Worm (Caenorhabditis elegans): ENCODE measurements around the gene nhr-95.

nhr-95 gene

DNA sequence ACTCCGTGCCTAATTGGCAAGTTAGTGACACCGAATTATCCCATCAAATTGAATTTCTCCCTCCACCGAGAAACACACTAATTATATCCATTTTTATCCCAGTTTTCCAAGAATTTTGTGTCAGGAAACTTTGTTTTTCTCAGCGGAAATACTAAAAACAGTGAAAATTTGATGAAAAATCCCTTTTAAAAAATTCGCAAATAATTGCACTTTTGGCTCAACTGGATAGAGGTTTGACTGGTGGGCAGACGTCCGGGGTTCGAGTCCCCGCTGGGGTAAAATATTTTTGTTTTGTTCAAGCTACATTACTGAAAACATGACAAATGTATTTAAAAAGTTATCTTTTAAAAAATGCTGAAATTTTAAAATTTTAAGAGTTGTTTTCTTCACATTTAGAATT lies 24.4 kb downstream of the nhr-95 start:
- TF ChIP-seq egl-27 (tag; optimal IDR thresholded peaks at IDR 0.05) (no peak), nhr-237 (tag; optimal IDR thresholded peaks at IDR 0.05) (no peak), elt-2 (tag; optimal IDR thresholded peaks at IDR 0.05) (no peak), hmg-11 (tag; optimal IDR thresholded peaks at IDR 0.05) (no peak), unc-62 (GFP tag; optimal IDR thresholded peaks at IDR 0.05) (no peak), pha-4 (tag; optimal IDR thresholded peaks at IDR 0.05) (no peak), zag-1 (tag; optimal IDR thresholded peaks at IDR 0.05) (no peak), nhr-43 (tag; optimal IDR thresholded peaks at IDR 0.05; ENCODE audit: poor library complexity, severe bottlenecking) (no peak), tbx-2 (tag; optimal IDR thresholded peaks at IDR 0.05) (no peak), ceh-28 (tag; optimal IDR thresholded peaks at IDR 0.05) (no peak), ZK546.5 (tag; optimal IDR thresholded peaks at IDR 0.05) (no peak), ztf-4 (tag; optimal IDR thresholded peaks at IDR 0.05) (no peak), fkh-2 (tag; optimal IDR thresholded peaks at IDR 0.05) (no peak), nhr-76 (tag; optimal IDR thresholded peaks at IDR 0.05) (no peak), mml-1 (tag; optimal IDR thresholded peaks at IDR 0.05) (no peak), nfya-1 (tag; optimal IDR thresholded peaks at IDR 0.05; ENCODE audit: insufficient read depth) (no peak), skn-1 (tag; optimal IDR thresholded peaks at IDR 0.05) (no peak), fkh-10 (GFP tag; optimal IDR thresholded peaks at IDR 0.05) (no peak), snpc-4 (tag; optimal IDR thresholded peaks at IDR 0.05) (no peak)

DNA sequence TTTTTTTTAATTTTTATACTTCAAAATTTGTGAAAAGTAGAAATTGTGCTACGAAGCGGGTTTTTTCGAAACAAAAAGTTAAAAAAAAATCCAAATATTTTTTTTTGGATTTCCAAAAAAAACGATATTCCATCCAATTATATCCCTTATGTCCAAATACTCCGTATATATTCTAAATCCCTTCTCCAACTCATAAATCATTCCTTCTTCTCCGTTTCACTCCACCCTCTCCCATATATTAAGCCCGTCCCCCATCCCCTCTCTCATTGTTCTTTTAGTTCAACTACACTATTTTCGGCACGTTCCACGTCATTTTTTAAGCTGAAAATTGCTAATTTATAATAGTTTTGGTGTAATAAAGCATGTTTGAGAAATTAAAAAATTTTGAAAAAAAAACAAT lies 24.8 kb downstream of the nhr-95 start:
- no peak for TF ChIP-seq nhr-67 (tag; optimal IDR thresholded peaks at IDR 0.05)
- no peak for TF ChIP-seq elt-1 (tag; optimal IDR thresholded peaks at IDR 0.05)
- no peak for TF ChIP-seq unc-39 (tag; optimal IDR thresholded peaks at IDR 0.05)
- TF ChIP-seq nhr-25 (tag; optimal IDR thresholded peaks at IDR 0.05) = no peak
- TF ChIP-seq nhr-23 (tag; optimal IDR thresholded peaks at IDR 0.05) = no peak
- no peak for TF ChIP-seq egl-5 (tag; optimal IDR thresholded peaks at IDR 0.05)
- no peak for TF ChIP-seq ZK546.5 (tag; optimal IDR thresholded peaks at IDR 0.05)
- TF ChIP-seq snpc-4 (tag; optimal IDR thresholded peaks at IDR 0.05) = no peak
- no peak for TF ChIP-seq aly-2 (tag; optimal IDR thresholded peaks at IDR 0.05)
- no peak for TF ChIP-seq fos-1 (tag; optimal IDR thresholded peaks at IDR 0.05)
- TF ChIP-seq nhr-43 (tag; optimal IDR thresholded peaks at IDR 0.05; ENCODE audit: poor library complexity, severe bottlenecking) = no peak
- no peak for TF ChIP-seq lsy-12 (tag; optimal IDR thresholded peaks at IDR 0.05)
- TF ChIP-seq ceh-9 (tag; optimal IDR thresholded peaks at IDR 0.05) = no peak

DNA sequence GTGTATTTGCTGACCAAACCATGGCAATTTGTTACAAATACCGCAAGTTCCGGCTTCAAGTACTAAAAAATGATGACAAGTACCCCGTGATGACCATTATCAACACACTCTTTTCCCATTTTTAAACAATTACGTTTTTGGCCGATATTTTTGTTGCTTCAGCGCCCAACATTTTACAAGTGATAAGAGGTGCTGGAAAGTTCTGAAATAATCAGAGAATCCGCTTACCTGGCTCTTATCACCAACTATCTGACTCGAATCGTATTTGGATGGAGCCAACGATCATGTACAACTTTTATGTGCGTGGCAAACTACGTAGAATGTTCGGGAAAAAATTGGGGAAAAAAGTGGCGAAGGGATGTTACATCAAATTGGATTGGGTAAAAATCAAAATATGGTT lies 29.2 kb downstream of the nhr-95 start:
- no peak for TF ChIP-seq aly-2 (tag; optimal IDR thresholded peaks at IDR 0.05)
- TF ChIP-seq skn-1 (tag; optimal IDR thresholded peaks at IDR 0.05) = peak; percentile 1
- peak; percentile 96 for TF ChIP-seq pqm-1 (tag; optimal IDR thresholded peaks at IDR 0.05)
- TF ChIP-seq nhr-25 (tag; optimal IDR thresholded peaks at IDR 0.05) = no peak
- TF ChIP-seq nhr-76 (tag; optimal IDR thresholded peaks at IDR 0.05) = no peak
- TF ChIP-seq ceh-82 (tag; optimal IDR thresholded peaks at IDR 0.05) = no peak
- no peak for TF ChIP-seq ztf-11 (tag; optimal IDR thresholded peaks at IDR 0.05)
- TF ChIP-seq lin-39 (tag; optimal IDR thresholded peaks at IDR 0.05) = no peak
- TF ChIP-seq elt-2 (tag; optimal IDR thresholded peaks at IDR 0.05) = peak; percentile 98
- peak; percentile 28 for TF ChIP-seq pha-4 (tag; optimal IDR thresholded peaks at IDR 0.05)
- TF ChIP-seq nhr-12 (tag; optimal IDR thresholded peaks at IDR 0.05) = no peak
- TF ChIP-seq R02D3.7 (tag; optimal IDR thresholded peaks at IDR 0.05) = no peak
- TF ChIP-seq fkh-10 (GFP tag; optimal IDR thresholded peaks at IDR 0.05) = no peak
- TF ChIP-seq unc-62 (GFP tag; optimal IDR thresholded peaks at IDR 0.05) = no peak
- peak; percentile 7 for TF ChIP-seq lsy-12 (tag; optimal IDR thresholded peaks at IDR 0.05)
- peak; percentile 68 for TF ChIP-seq jun-1 (tag; optimal IDR thresholded peaks at IDR 0.05)
- TF ChIP-seq snpc-4 (tag; optimal IDR thresholded peaks at IDR 0.05) = no peak
- no peak for TF ChIP-seq ceh-28 (tag; optimal IDR thresholded peaks at IDR 0.05)

DNA sequence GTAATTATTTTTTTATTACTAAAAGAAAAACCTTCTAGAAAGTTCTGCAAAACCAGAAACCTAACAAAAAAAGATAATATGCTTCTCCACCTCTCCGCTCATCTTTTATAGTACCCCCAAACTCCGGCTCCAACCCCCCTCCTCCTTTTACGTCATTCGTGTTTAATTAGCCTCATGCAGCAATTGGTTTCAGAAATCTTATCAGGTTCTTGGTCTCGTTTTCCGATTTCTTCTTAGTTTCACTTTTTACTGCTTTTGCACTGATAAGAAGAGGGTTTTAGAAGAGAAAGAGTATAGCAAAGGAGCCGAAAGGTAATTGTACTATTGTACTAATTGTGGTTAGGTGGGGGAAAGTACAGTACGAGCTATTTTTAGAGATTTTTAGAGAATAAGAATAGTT lies 31.0 kb downstream of the nhr-95 start:
- peak; percentile 54 for TF ChIP-seq skn-1 (tag; optimal IDR thresholded peaks at IDR 0.05)
- TF ChIP-seq egl-27 (tag; optimal IDR thresholded peaks at IDR 0.05) = no peak
- no peak for TF ChIP-seq eor-1 (tag; optimal IDR thresholded peaks at IDR 0.05)
- peak; percentile 34 for TF ChIP-seq jun-1 (tag; optimal IDR thresholded peaks at IDR 0.05)
- peak; percentile 98 for TF ChIP-seq elt-2 (tag; optimal IDR thresholded peaks at IDR 0.05)
- peak; percentile 95 for TF ChIP-seq pqm-1 (tag; optimal IDR thresholded peaks at IDR 0.05)
- peak; percentile 50 for TF ChIP-seq nfya-1 (tag; optimal IDR thresholded peaks at IDR 0.05; ENCODE audit: insufficient read depth)
- TF ChIP-seq pha-4 (tag; optimal IDR thresholded peaks at IDR 0.05) = peak; percentile 47
